Fruit fly (Drosophila melanogaster) S2 (cell line): ENCODE measurements around the gene Prp3.

Source experiments
- CG8478 ChIP-seq: fragments of >200 bp; optimal IDR thresholded peaks from 2 replicates; lab custom pipeline; 2018
- CTCF ChIP-seq, 2 experiments: fragments of >200 bp; optimal IDR thresholded peaks; 2 replicates each; lab custom pipeline; 2018

dm6 chr3L:19940349-19940748, 30.2 kb downstream of the Prp3 start:
- TF ChIP-seq CG8478 (no peak), CTCF (optimal IDR thresholded peaks at IDR 0.05; lab: Kevin White, UChicago) (no peak)
